Worm (Caenorhabditis elegans) whole organism, L1 larva: ENCODE results near the gene erd-2.1.

Experiments used
- C04F5.9 ChIP-seq: sonication (generic microtip); optimal IDR thresholded peaks from 2 replicates; lab custom pipeline; 2016; ENCODE audit warnings: missing genetic modification characterization, missing compliant biosample characterization
- C16A3.4 ChIP-seq: fragments of 150-350 bp; optimal IDR thresholded peaks from 2 replicates; lab custom pipeline; 2014; ENCODE audit warnings: missing biosample characterization, missing genetic modification characterization
- Y116A8C.19 ChIP-seq: sonication (generic microtip); optimal IDR thresholded peaks from 2 replicates; lab custom pipeline; 2016; ENCODE audit warnings: missing compliant biosample characterization, missing genetic modification characterization, borderline replicate concordance
- aha-1 ChIP-seq: fragments of 150-350 bp; optimal IDR thresholded peaks from 2 replicates; lab custom pipeline; 2014; ENCODE audit warnings: missing biosample characterization, missing genetic modification characterization
- aly-2 ChIP-seq: fragments of 150-350 bp; optimal IDR thresholded peaks from 2 replicates; lab custom pipeline; 2014; ENCODE audit warnings: missing biosample characterization, missing genetic modification characterization
- blmp-1 ChIP-seq: fragments of 150-350 bp; optimal IDR thresholded peaks from 2 replicates; lab custom pipeline; 2014; ENCODE audit warnings: missing biosample characterization, missing genetic modification characterization
- ceh-8 ChIP-seq: fragments of 200-800 bp; sonication (Bioruptor generic); optimal IDR thresholded peaks from 2 replicates; lab custom pipeline; 2018; ENCODE audit warnings: mild to moderate bottlenecking, missing genetic modification characterization, moderate library complexity, missing compliant biosample characterization
- ceh-82 ChIP-seq, 3 experiments: fragments of 150-350 bp in 1 of 3; sonication (generic microtip) in 2 of 3; optimal IDR thresholded peaks; 2 replicates each; lab custom pipeline; 2014 to 2017; ENCODE audit warnings: missing biosample characterization in 3 of 3, missing genetic modification characterization in 3 of 3
- ceh-88 ChIP-seq: fragments of 200-800 bp; sonication (Bioruptor generic); IDR thresholded peaks from 2 replicates; pipeline ENCODE4 v1.3.6; 2022; ENCODE audit warnings: missing genetic modification characterization, missing compliant biosample characterization
- ceh-90 ChIP-seq: sonication (generic microtip); optimal IDR thresholded peaks from 2 replicates; lab custom pipeline; 2016; ENCODE audit warnings: missing genetic modification characterization, missing compliant biosample characterization
- ces-1 ChIP-seq: fragments of 150-350 bp; optimal IDR thresholded peaks from 2 replicates; lab custom pipeline; 2014; ENCODE audit warnings: missing biosample characterization, missing genetic modification reagents, missing genetic modification characterization
- dpl-1 ChIP-seq, 3 experiments: fragments of 150-350 bp in 2 of 3; sonication (generic microtip) in 1 of 3; optimal IDR thresholded peaks; 2 replicates each; lab custom pipeline; 2014 to 2017; ENCODE audit warnings: missing biosample characterization in 3 of 3, missing genetic modification characterization in 3 of 3, missing genetic modification reagents in 3 of 3
- dsc-1 ChIP-seq: sonication (generic microtip); optimal IDR thresholded peaks from 2 replicates; lab custom pipeline; 2016; ENCODE audit warnings: mild to moderate bottlenecking, missing genetic modification characterization, missing compliant biosample characterization
- egl-13 ChIP-seq: sonication (generic microtip); optimal IDR thresholded peaks from 2 replicates; lab custom pipeline; 2016; ENCODE audit warnings: missing genotype, missing genetic modification reagents, missing genetic modification characterization, missing compliant biosample characterization
- elt-3 ChIP-seq, 6 experiments: fragments of 150-350 bp in 1 of 6; sonication (generic microtip); optimal IDR thresholded peaks; 2 replicates each; lab custom pipeline; 2017 to 2018; ENCODE audit warnings: missing biosample characterization in 6 of 6, missing genetic modification characterization in 6 of 6, inconsistent platforms in 1 of 6
- fkh-10 ChIP-seq: sonication (generic microtip); optimal IDR thresholded peaks from 2 replicates; lab custom pipeline; 2017; ENCODE audit warnings: missing biosample characterization, missing genetic modification reagents, missing genetic modification characterization
- fkh-4 ChIP-seq: sonication (generic microtip); optimal IDR thresholded peaks from 2 replicates; lab custom pipeline; 2016; ENCODE audit warnings: missing compliant biosample characterization, missing genetic modification characterization, borderline replicate concordance
- grh-1 ChIP-seq: fragments of 200-800 bp; sonication (Bioruptor generic); IDR thresholded peaks from 2 replicates; pipeline ENCODE4 v1.3.6; 2022; ENCODE audit warnings: missing genetic modification reagents, missing genetic modification characterization, missing compliant biosample characterization
- hlh-17 ChIP-seq: fragments of 200-800 bp; sonication (Bioruptor generic); optimal IDR thresholded peaks from 2 replicates; lab custom pipeline; 2018; ENCODE audit warnings: missing genetic modification characterization, mild to moderate bottlenecking, missing compliant biosample characterization, moderate library complexity, borderline replicate concordance
- hpl-2 ChIP-seq: fragments of 150-350 bp; optimal IDR thresholded peaks from 2 replicates; lab custom pipeline; 2014; ENCODE audit warnings: missing biosample characterization, missing genetic modification reagents, missing genetic modification characterization
- isw-1 ChIP-seq: fragments of 200-800 bp; sonication (Bioruptor generic); IDR thresholded peaks from 2 replicates; pipeline ENCODE4 v1.3.6; 2022; ENCODE audit warnings: missing genetic modification characterization, missing compliant biosample characterization
- jun-1 ChIP-seq: fragments of 150-350 bp; optimal IDR thresholded peaks from 2 replicates; lab custom pipeline; 2014; ENCODE audit warnings: missing biosample characterization, missing genetic modification reagents, missing genetic modification characterization
- lin-13 ChIP-seq: fragments of 150-350 bp; optimal IDR thresholded peaks from 2 replicates; lab custom pipeline; 2014; ENCODE audit warnings: missing biosample characterization, missing genetic modification reagents, missing genetic modification characterization
- lin-14 ChIP-seq: fragments of 200-800 bp; sonication (Bioruptor generic); optimal IDR thresholded peaks from 2 replicates; lab custom pipeline; 2018; ENCODE audit warnings: mild to moderate bottlenecking, missing genetic modification characterization, moderate library complexity, missing compliant biosample characterization
- lin-15B ChIP-seq: fragments of 150-350 bp; sonication (generic microtip); optimal IDR thresholded peaks from 3 replicates; lab custom pipeline; 2014; ENCODE audit warnings: missing biosample characterization, missing genetic modification characterization
- lin-35 ChIP-seq, 2 experiments: fragments of 150-350 bp; optimal IDR thresholded peaks; 2 replicates each; lab custom pipeline; 2014; ENCODE audit warnings: missing biosample characterization in 2 of 2, missing genetic modification characterization in 2 of 2, missing genetic modification reagents in 2 of 2
- lin-39 ChIP-seq: fragments of 150-350 bp; optimal IDR thresholded peaks from 2 replicates; lab custom pipeline; 2014; ENCODE audit warnings: missing biosample characterization, missing genetic modification reagents, missing genetic modification characterization
- mab-9 ChIP-seq: fragments of 200-800 bp; sonication (Bioruptor generic); IDR thresholded peaks from 2 replicates; pipeline ENCODE4 v1.3.6; 2022; ENCODE audit warnings: missing genetic modification reagents, missing genetic modification characterization, missing compliant biosample characterization
- mdl-1 ChIP-seq, 2 experiments: fragments of 150-350 bp; optimal IDR thresholded peaks; 2 replicates each; lab custom pipeline; 2014 to 2017; ENCODE audit warnings: missing biosample characterization in 2 of 2, missing genetic modification characterization in 2 of 2, inconsistent platforms in 1 of 2
- mef-2 ChIP-seq: fragments of 150-350 bp; optimal IDR thresholded peaks from 2 replicates; lab custom pipeline; 2014; ENCODE audit warnings: missing biosample characterization, missing genetic modification characterization
- mep-1 ChIP-seq: fragments of 150-350 bp; optimal IDR thresholded peaks from 2 replicates; lab custom pipeline; 2014; ENCODE audit warnings: missing biosample characterization, missing genetic modification characterization
- nhr-19 ChIP-seq: fragments of 200-800 bp; sonication (Bioruptor generic); conservative IDR thresholded peaks from 2 replicates; pipeline ENCODE4 v1.3.6; 2022; ENCODE audit warnings: missing genetic modification characterization, missing compliant biosample characterization
- nhr-20 ChIP-seq: sonication (generic microtip); optimal IDR thresholded peaks from 2 replicates; lab custom pipeline; 2016; ENCODE audit warnings: mild to moderate bottlenecking, missing genetic modification characterization, missing compliant biosample characterization
- nhr-237 ChIP-seq: fragments of 150-350 bp; optimal IDR thresholded peaks from 2 replicates; lab custom pipeline; 2014; ENCODE audit warnings: missing biosample characterization, missing genetic modification characterization
- nhr-71 ChIP-seq: sonication (generic microtip); optimal IDR thresholded peaks from 2 replicates; lab custom pipeline; 2016; ENCODE audit warnings: mild to moderate bottlenecking, missing genetic modification characterization, moderate library complexity, missing compliant biosample characterization
- nhr-76 ChIP-seq: sonication (generic microtip); optimal IDR thresholded peaks from 2 replicates; lab custom pipeline; 2017; ENCODE audit warnings: missing biosample characterization, missing genetic modification characterization
- nhr-77 ChIP-seq: fragments of 150-350 bp; optimal IDR thresholded peaks from 2 replicates; lab custom pipeline; 2014; ENCODE audit warnings: missing biosample characterization, missing genetic modification characterization
- nhr-84 ChIP-seq: sonication (generic microtip); optimal IDR thresholded peaks from 2 replicates; lab custom pipeline; 2017; ENCODE audit warnings: missing biosample characterization, missing genetic modification characterization
- pag-3 ChIP-seq: sonication (generic microtip); optimal IDR thresholded peaks from 2 replicates; lab custom pipeline; 2017; ENCODE audit warnings: missing genetic modification characterization, mild to moderate bottlenecking, missing compliant biosample characterization, antibody characterized with exemption, borderline replicate concordance; ENCODE audit not compliant: insufficient read depth
- pax-3 ChIP-seq: fragments of 200-800 bp; sonication (Bioruptor generic); optimal IDR thresholded peaks from 2 replicates; lab custom pipeline; 2018; ENCODE audit warnings: mild to moderate bottlenecking, missing genetic modification characterization, moderate library complexity, missing compliant biosample characterization
- pqm-1 ChIP-seq: sonication (generic microtip); optimal IDR thresholded peaks from 3 replicates; lab custom pipeline; 2017; ENCODE audit warnings: missing biosample characterization, missing genetic modification characterization
- rnt-1 ChIP-seq: sonication (generic microtip); optimal IDR thresholded peaks from 2 replicates; lab custom pipeline; 2016; ENCODE audit warnings: mild to moderate bottlenecking, missing genetic modification characterization, moderate library complexity, missing compliant biosample characterization
- skn-1 ChIP-seq: fragments of 150-350 bp; optimal IDR thresholded peaks from 2 replicates; lab custom pipeline; 2014; ENCODE audit warnings: missing biosample characterization, missing genetic modification characterization
- snpc-4 ChIP-seq: fragments of 150-350 bp; optimal IDR thresholded peaks from 2 replicates; lab custom pipeline; 2014; ENCODE audit warnings: missing biosample characterization, missing genetic modification characterization
- snu-23 ChIP-seq: sonication (generic microtip); optimal IDR thresholded peaks from 2 replicates; lab custom pipeline; 2016; ENCODE audit warnings: missing genetic modification characterization, missing compliant biosample characterization
- sptf-1 ChIP-seq: fragments of 150-350 bp; optimal IDR thresholded peaks from 2 replicates; lab custom pipeline; 2014; ENCODE audit warnings: missing biosample characterization, missing genetic modification characterization
- sup-37 ChIP-seq: fragments of 200-800 bp; sonication (Bioruptor generic); optimal IDR thresholded peaks from 2 replicates; lab custom pipeline; 2018; ENCODE audit warnings: mild to moderate bottlenecking, missing genetic modification characterization, missing compliant biosample characterization
- swsn-7 ChIP-seq: sonication (generic microtip); optimal IDR thresholded peaks from 2 replicates; lab custom pipeline; 2016; ENCODE audit warnings: missing genetic modification characterization, missing compliant biosample characterization
- tbx-2 ChIP-seq: sonication (generic microtip); optimal IDR thresholded peaks from 2 replicates; lab custom pipeline; 2016; ENCODE audit warnings: missing genetic modification characterization, missing compliant biosample characterization
- tlp-1 ChIP-seq: fragments of 150-350 bp; optimal IDR thresholded peaks from 2 replicates; lab custom pipeline; 2014; ENCODE audit warnings: missing biosample characterization, missing genetic modification characterization
- unc-62 ChIP-seq: fragments of 150-350 bp; optimal IDR thresholded peaks from 2 replicates; lab custom pipeline; 2014; ENCODE audit warnings: missing biosample characterization, missing genetic modification reagents, missing genetic modification characterization
- vab-15 ChIP-seq: sonication (generic microtip); optimal IDR thresholded peaks from 2 replicates; lab custom pipeline; 2017; ENCODE audit warnings: missing genotype, mild to moderate bottlenecking, missing genetic modification characterization, missing compliant biosample characterization
- zag-1 ChIP-seq: fragments of 150-350 bp; optimal IDR thresholded peaks from 2 replicates; lab custom pipeline; 2014; ENCODE audit warnings: missing biosample characterization, missing genetic modification characterization
- ztf-4 ChIP-seq: fragments of 150-350 bp; optimal IDR thresholded peaks from 2 replicates; lab custom pipeline; 2014; ENCODE audit warnings: missing biosample characterization, missing genetic modification characterization

Gene erd-2.1

DNA sequence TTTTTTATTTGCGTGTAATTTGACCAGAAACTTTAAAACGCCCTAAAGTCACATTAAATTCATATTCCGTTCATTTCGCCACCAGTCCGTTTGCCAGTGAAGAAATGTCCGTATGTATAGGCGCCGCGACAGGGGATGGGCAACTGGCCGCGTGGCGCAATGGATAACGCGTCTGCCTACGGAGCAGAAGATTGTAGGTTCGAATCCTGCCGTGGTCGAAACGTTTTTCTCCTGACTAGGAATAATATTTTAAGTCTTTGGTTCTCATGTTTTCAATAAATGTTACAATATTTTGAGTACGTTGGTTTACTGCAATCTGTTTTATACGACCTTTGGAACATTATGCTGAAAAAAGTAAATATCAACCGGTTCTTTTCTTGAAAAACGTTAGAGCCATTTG is 13.6 kb downstream of the erd-2.1 start:
- no peak for TF ChIP-seq hlh-17 (GFP tag; lab: Kevin White, UChicago)
- TF ChIP-seq rnt-1 (tag; lab: Kevin White, UChicago) = peak; percentile 51
- peak; percentile 38 for TF ChIP-seq C16A3.4 (tag; lab: Kevin White, UChicago)
- no peak for TF ChIP-seq lin-13 (GFP tag; lab: Kevin White, UChicago)
- no peak for TF ChIP-seq ces-1
- no peak for TF ChIP-seq mab-9
- TF ChIP-seq aha-1 (tag; lab: Kevin White, UChicago) = no peak
- TF ChIP-seq Y116A8C.19 (tag; lab: Kevin White, UChicago) = no peak
- peak; percentile 21; the same call in 1 of the 2 replicates for TF ChIP-seq ceh-88 (GFP tag; lab: Robert Waterston, UW)
- no peak for TF ChIP-seq dpl-1 (GFP tag; optimal IDR thresholded peaks at IDR 0.05; lab: Kevin White, UChicago)
- TF ChIP-seq hpl-2 (GFP tag; lab: Kevin White, UChicago) = no peak
- TF ChIP-seq nhr-20 = peak; percentile 72
- TF ChIP-seq nhr-19 = peak; percentile 74
- TF ChIP-seq fkh-4 (tag; lab: Kevin White, UChicago) = no peak
- TF ChIP-seq pax-3 = peak; percentile 1
- peak; percentile 59 for TF ChIP-seq egl-13 (tag; lab: Kevin White, UChicago)
- TF ChIP-seq ceh-8 (GFP tag; lab: Kevin White, UChicago) = peak; percentile 6
- peak; percentile 1 for TF ChIP-seq sup-37 (GFP tag; lab: Kevin White, UChicago)
- TF ChIP-seq lin-39 (tag; lab: Kevin White, UChicago) = no peak
- TF ChIP-seq vab-15 = no peak
- peak in 1 of 2 experiments; percentile 10 for TF ChIP-seq mdl-1 (tag; optimal IDR thresholded peaks at IDR 0.05; lab: Kevin White, UChicago)
- peak; percentile 71 for TF ChIP-seq lin-14
- TF ChIP-seq unc-62 = no peak
- peak; percentile 57 for TF ChIP-seq tbx-2 (tag; lab: Kevin White, UChicago)
- TF ChIP-seq nhr-71 (tag; lab: Kevin White, UChicago) = peak; percentile 78
- peak in 2 of 3 experiments; percentile 22 to 35 for TF ChIP-seq ceh-82 (tag; optimal IDR thresholded peaks at IDR 0.05; lab: Kevin White, UChicago)
- no peak for TF ChIP-seq aly-2 (tag; lab: Kevin White, UChicago)
- no peak for TF ChIP-seq grh-1 (GFP tag; lab: Robert Waterston, UW)
- no peak for TF ChIP-seq C04F5.9
- peak; percentile 77 for TF ChIP-seq snu-23
- TF ChIP-seq mep-1 (tag; lab: Kevin White, UChicago) = peak; percentile 53
- no peak for TF ChIP-seq tlp-1 (tag; lab: Kevin White, UChicago)
- no peak for TF ChIP-seq pag-3
- TF ChIP-seq swsn-7 (tag; lab: Kevin White, UChicago) = peak; percentile 66
- peak; percentile 32 for TF ChIP-seq skn-1 (tag; lab: Kevin White, UChicago)
- peak; percentile 29 for TF ChIP-seq jun-1 (tag; lab: Kevin White, UChicago)
- TF ChIP-seq ztf-4 (tag; lab: Kevin White, UChicago) = no peak
- TF ChIP-seq pqm-1 (tag; lab: Kevin White, UChicago) = no peak
- no peak for TF ChIP-seq elt-3 (tag; optimal IDR thresholded peaks at IDR 0.05; lab: Kevin White, UChicago)
- TF ChIP-seq ceh-90 = no peak
- TF ChIP-seq nhr-76 = no peak
- no peak for TF ChIP-seq nhr-237 (tag; lab: Kevin White, UChicago)
- TF ChIP-seq blmp-1 (tag; lab: Kevin White, UChicago) = no peak
- TF ChIP-seq dsc-1 (tag; lab: Kevin White, UChicago) = peak; percentile 75
- peak; percentile 11 for TF ChIP-seq fkh-10 (GFP tag; lab: Kevin White, UChicago)
- peak; percentile 14 to 62 for TF ChIP-seq lin-35 (GFP tag; optimal IDR thresholded peaks at IDR 0.05; lab: Kevin White, UChicago)
- no peak for TF ChIP-seq lin-15B (tag; lab: Kevin White, UChicago)
- TF ChIP-seq sptf-1 = no peak
- TF ChIP-seq snpc-4 (tag; lab: Kevin White, UChicago) = no peak
- TF ChIP-seq isw-1 = no peak
- no peak for TF ChIP-seq mef-2
- no peak for TF ChIP-seq nhr-84 (tag; lab: Kevin White, UChicago)
- no peak for TF ChIP-seq zag-1 (tag; lab: Kevin White, UChicago)
- peak; percentile 34 for TF ChIP-seq nhr-77 (tag; lab: Kevin White, UChicago)
